Fruit fly (Drosophila melanogaster) whole organism, wandering third instar larva: ENCODE measurements around the gene Hipk.

Source experiments
- CrebA ChIP-seq: fragments of 200-800 bp; sonication (Bioruptor generic); optimal IDR thresholded peaks from 2 replicates; lab custom pipeline; 2016; ENCODE audit warnings: missing biosample characterization, mild to moderate bottlenecking, missing genetic modification characterization, borderline replicate concordance
- Dfd ChIP-seq: fragments of >200 bp; optimal IDR thresholded peaks from 2 replicates; lab custom pipeline; 2017; ENCODE audit warnings: missing biosample characterization, missing genetic modification characterization
- Myc ChIP-seq: fragments of >200 bp; optimal IDR thresholded peaks from 2 replicates; lab custom pipeline; 2017
- OdsH ChIP-seq: fragments of 200-800 bp; sonication (Bioruptor generic); optimal IDR thresholded peaks from 2 replicates; lab custom pipeline; 2016; ENCODE audit warnings: missing biosample characterization, mild to moderate bottlenecking, missing genetic modification characterization
- ey ChIP-seq: fragments of 200-800 bp; sonication (Bioruptor generic); optimal IDR thresholded peaks from 2 replicates; lab custom pipeline; 2016; ENCODE audit warnings: missing biosample characterization, missing genetic modification characterization
- pan ChIP-seq: fragments of >200 bp; optimal IDR thresholded peaks from 2 replicates; lab custom pipeline; 2017

dm6 chr3L:604701-605100 lies 61.8 kb downstream of the Hipk start:
- TF ChIP-seq pan (no peak), CrebA (GFP tag; lab: Kevin White, UChicago) (no peak), OdsH (GFP tag; lab: Kevin White, UChicago) (no peak), Myc (lab: Kevin White, UChicago) (peak; percentile 77), Dfd (GFP tag; lab: Kevin White, UChicago) (no peak), ey (GFP tag; lab: Kevin White, UChicago) (no peak)
